Worm (Caenorhabditis elegans) whole organism, midembryonic: Measurements from ENCODE around the gene haf-8.

Source experiments
- T22C8.4 ChIP-seq: fragments of 200-800 bp; sonication (Bioruptor generic); IDR thresholded peaks from 2 replicates; pipeline ENCODE4 v1.3.6; 2022; ENCODE audit warnings: missing genetic modification characterization, missing compliant biosample characterization
- cog-1 ChIP-seq: sonication (generic microtip); optimal IDR thresholded peaks from 2 replicates; lab custom pipeline; 2016; ENCODE audit warnings: missing genetic modification characterization, missing compliant biosample characterization
- flt-1 ChIP-seq: fragments of 200-800 bp; sonication (Bioruptor generic); IDR thresholded peaks from 2 replicates; pipeline ENCODE4 v1.3.6; 2022; ENCODE audit warnings: missing genetic modification characterization, missing compliant biosample characterization
- klf-2 ChIP-seq: fragments of 200-800 bp; sonication (Bioruptor generic); conservative IDR thresholded peaks from 2 replicates; pipeline ENCODE4 v1.3.6; 2022; ENCODE audit warnings: missing genetic modification reagents, missing genetic modification characterization, missing compliant biosample characterization
- tab-1 ChIP-seq: fragments of 200-800 bp; sonication (Bioruptor generic); IDR thresholded peaks from 2 replicates; pipeline ENCODE4 v1.3.6; 2022; ENCODE audit warnings: missing genetic modification characterization, missing compliant biosample characterization

DNA sequence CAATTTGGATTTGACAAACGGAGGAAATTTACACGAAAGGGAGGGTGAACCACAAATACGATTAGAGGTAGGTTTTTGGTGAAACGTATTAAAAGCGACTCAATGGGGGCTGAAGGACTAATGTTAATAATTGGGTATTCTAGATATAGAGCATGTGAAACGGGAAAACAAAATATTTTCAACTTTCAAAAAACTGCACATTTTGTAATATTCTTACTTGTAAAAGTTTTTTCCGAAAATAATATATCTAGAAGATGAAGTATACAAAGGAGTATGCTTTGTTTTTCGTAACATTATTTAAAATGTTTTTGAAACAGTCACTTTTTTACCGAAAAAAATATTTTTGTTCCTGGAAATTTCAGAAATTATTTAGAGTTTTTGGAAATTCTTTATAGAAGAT is 42.2 kb upstream of the haf-8 start:
- no peak for TF ChIP-seq cog-1 (tag; lab: Kevin White, UChicago)
- no peak for TF ChIP-seq flt-1 (GFP tag; lab: Robert Waterston, UW)
- no peak for TF ChIP-seq T22C8.4 (GFP tag; lab: Robert Waterston, UW)
- no peak for TF ChIP-seq klf-2
- TF ChIP-seq tab-1 (GFP tag; lab: Robert Waterston, UW): no peak
